Worm (Caenorhabditis elegans): ENCODE measurements around the gene dhs-7.

Gene dhs-7

DNA sequence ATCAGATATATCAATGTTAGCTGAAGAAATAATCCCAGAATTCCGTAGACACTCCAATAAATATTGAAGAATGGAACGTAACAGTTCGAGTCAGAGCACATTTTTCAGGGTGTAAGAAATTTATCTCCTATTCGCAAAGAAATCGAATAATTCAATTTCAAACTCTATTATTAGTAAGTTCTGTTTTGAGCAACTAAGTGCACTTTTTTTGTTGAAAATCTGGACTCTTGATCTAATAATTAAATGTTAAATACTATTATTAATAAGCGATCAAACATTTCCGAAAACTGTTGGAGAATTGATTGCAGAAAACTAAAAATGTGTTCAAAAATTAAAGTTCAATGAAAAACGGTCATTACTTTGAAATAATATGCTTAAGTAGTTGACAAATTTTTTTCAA, 5.2 kb downstream of the dhs-7 start, which contains the start of gene srd-56:
srd-56 (minus strand) TSS at position 101 of the 400 bp plus-strand sequence.
- TF ChIP-seq unc-98 (GFP tag; IDR thresholded peaks at IDR 0.05) = no peak
- TF ChIP-seq pag-3 (tag; optimal IDR thresholded peaks at IDR 0.05; ENCODE audit: borderline replicate concordance, insufficient read depth) = no peak
- TF ChIP-seq lin-39 (tag; optimal IDR thresholded peaks at IDR 0.05) = no peak
- TF ChIP-seq nhr-77 (tag; optimal IDR thresholded peaks at IDR 0.05) = no peak
- TF ChIP-seq zip-4 (GFP tag; optimal IDR thresholded peaks at IDR 0.05) = no peak
- no peak for TF ChIP-seq nhr-237 (tag; optimal IDR thresholded peaks at IDR 0.05)
- no peak for TF ChIP-seq snpc-4 (tag; optimal IDR thresholded peaks at IDR 0.05)
- no peak for TF ChIP-seq nhr-47 (tag; optimal IDR thresholded peaks at IDR 0.05)
- TF ChIP-seq unc-30 (tag; optimal IDR thresholded peaks at IDR 0.05) = no peak
- TF ChIP-seq egl-13 (tag; optimal IDR thresholded peaks at IDR 0.05) = no peak
- TF ChIP-seq fos-1 (tag; optimal IDR thresholded peaks at IDR 0.05) = no peak
- no peak for TF ChIP-seq ceh-63 (GFP tag; optimal IDR thresholded peaks at IDR 0.05)

DNA sequence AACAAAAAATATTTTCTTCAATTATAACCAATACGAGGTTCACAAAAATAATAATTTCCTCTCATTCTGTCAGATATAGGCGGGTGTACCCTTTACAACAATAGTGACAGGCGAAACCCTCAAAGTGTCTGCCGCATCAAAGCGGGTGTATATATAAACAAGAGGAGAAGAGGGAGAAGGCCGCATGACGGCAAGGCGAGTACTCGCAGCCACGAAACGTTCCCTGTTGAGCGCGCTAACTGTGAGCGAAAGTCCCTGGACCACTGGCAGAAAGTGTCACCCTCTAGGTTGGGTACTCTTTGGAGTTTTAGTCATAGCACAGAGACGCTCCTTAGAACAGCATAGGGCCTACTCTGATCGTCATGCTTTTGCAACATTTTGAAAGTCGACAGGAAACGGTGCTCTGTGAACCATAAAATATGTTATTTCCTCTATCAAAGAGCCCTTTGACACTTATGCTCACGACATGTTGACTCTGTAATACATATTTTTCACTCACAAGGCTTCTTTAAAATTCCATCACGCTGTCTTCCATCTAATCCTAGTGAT, 8.1 kb downstream of the dhs-7 start, which contains the start of gene pcrg-1:
pcrg-1 (plus strand) TSS at position 499 of the 549 bp plus-strand sequence.
- TF ChIP-seq snu-23 (GFP tag; optimal IDR thresholded peaks at IDR 0.05) = peak; percentile 82
- TF ChIP-seq lsy-2 (tag; optimal IDR thresholded peaks at IDR 0.05) = peak; percentile 54 to 81
- peak; percentile 23 for TF ChIP-seq mef-2 (tag; optimal IDR thresholded peaks at IDR 0.05)
- TF ChIP-seq ceh-82 (tag; optimal IDR thresholded peaks at IDR 0.05) = peak; percentile 40 to 76 (median 73)
- no peak for TF ChIP-seq egl-27 (tag; optimal IDR thresholded peaks at IDR 0.05)
- peak; percentile 39 for TF ChIP-seq jun-1 (tag; optimal IDR thresholded peaks at IDR 0.05)
- TF ChIP-seq tlp-1 (tag; optimal IDR thresholded peaks at IDR 0.05) = no peak
- TF ChIP-seq nhr-47 (tag; optimal IDR thresholded peaks at IDR 0.05) = peak; percentile 90
- TF ChIP-seq lir-3 (tag; optimal IDR thresholded peaks at IDR 0.05; ENCODE audit: poor library complexity) = peak; percentile 85
- TF ChIP-seq unc-62 (GFP tag; optimal IDR thresholded peaks at IDR 0.05) = no peak
- peak; percentile 73 for TF ChIP-seq zip-4 (GFP tag; optimal IDR thresholded peaks at IDR 0.05)
- peak; percentile 86 for TF ChIP-seq swsn-7 (tag; optimal IDR thresholded peaks at IDR 0.05)
- TF ChIP-seq unc-86 (tag; optimal IDR thresholded peaks at IDR 0.05) = peak; percentile 57
- TF ChIP-seq tbx-2 (tag; optimal IDR thresholded peaks at IDR 0.05) = peak; percentile 83
- TF ChIP-seq fkh-10 (GFP tag; optimal IDR thresholded peaks at IDR 0.05) = no peak
- TF ChIP-seq nhr-84 (tag; optimal IDR thresholded peaks at IDR 0.05) = no peak
- TF ChIP-seq nhr-237 (tag; optimal IDR thresholded peaks at IDR 0.05) = no peak
- peak; percentile 67 for TF ChIP-seq ceh-63 (GFP tag; optimal IDR thresholded peaks at IDR 0.05)
- TF ChIP-seq dpl-1 (GFP tag; optimal IDR thresholded peaks at IDR 0.05) = peak; percentile 45 to 59 (median 56)
- TF ChIP-seq mab-9 (GFP tag; IDR thresholded peaks at IDR 0.05) = peak; percentile 72
- peak; percentile 84 for TF ChIP-seq sup-37 (GFP tag; optimal IDR thresholded peaks at IDR 0.05)
- peak; percentile 9 for TF ChIP-seq ztf-4 (tag; optimal IDR thresholded peaks at IDR 0.05)
- TF ChIP-seq isw-1 (GFP tag; IDR thresholded peaks at IDR 0.05) = peak; percentile 42
- TF ChIP-seq efl-1 (optimal IDR thresholded peaks at IDR 0.05) = peak; percentile 58 to 75
- peak; percentile 58 to 97 for TF ChIP-seq efl-1 (GFP tag; optimal IDR thresholded peaks at IDR 0.05 in 1 of 2)
- peak; percentile 23 for TF ChIP-seq egl-13 (tag; optimal IDR thresholded peaks at IDR 0.05)
- TF ChIP-seq lin-14 (GFP tag; optimal IDR thresholded peaks at IDR 0.05) = peak; percentile 86
- no peak for TF ChIP-seq skn-1 (tag; optimal IDR thresholded peaks at IDR 0.05)
- peak in 1 of 2 experiments; percentile 76 for TF ChIP-seq ztf-11 (tag; optimal IDR thresholded peaks at IDR 0.05)
- TF ChIP-seq ceh-8 (GFP tag; optimal IDR thresholded peaks at IDR 0.05) = peak; percentile 72
- TF ChIP-seq rnt-1 (tag; optimal IDR thresholded peaks at IDR 0.05) = peak; percentile 89
- no peak for TF ChIP-seq fkh-8 (tag; optimal IDR thresholded peaks at IDR 0.05)
- no peak for TF ChIP-seq pqm-1 (tag; optimal IDR thresholded peaks at IDR 0.05)
- TF ChIP-seq mdl-1 (tag; optimal IDR thresholded peaks at IDR 0.05) = peak in 1 of 2 experiments; percentile 77
- peak; percentile 24 for TF ChIP-seq unc-130 (tag; optimal IDR thresholded peaks at IDR 0.05)
- TF ChIP-seq elt-3 (tag; optimal IDR thresholded peaks at IDR 0.05) = peak in 2 of 6 experiments; percentile 36 to 83
- TF ChIP-seq F16B12.6 (tag; optimal IDR thresholded peaks at IDR 0.05) = peak; percentile 8
- TF ChIP-seq C16A3.4 (tag; optimal IDR thresholded peaks at IDR 0.05) = peak; percentile 73
- peak; percentile 59 for TF ChIP-seq C04F5.9 (tag; optimal IDR thresholded peaks at IDR 0.05)
- TF ChIP-seq snpc-4 (tag; optimal IDR thresholded peaks at IDR 0.05) = peak; percentile 99
- TF ChIP-seq nhr-85 (tag) = peak; percentile 92
- no peak for TF ChIP-seq nhr-12 (tag; optimal IDR thresholded peaks at IDR 0.05)
- TF ChIP-seq nhr-20 (tag; optimal IDR thresholded peaks at IDR 0.05) = peak; percentile 89
- peak; percentile 76 for TF ChIP-seq elt-2 (tag; optimal IDR thresholded peaks at IDR 0.05)

All from whole organism, L1 larva.